Fruit fly (Drosophila melanogaster) whole organism, embryonic: Measurements from ENCODE around the gene dyw.

ENCODE experiments used
- Bgb ChIP-seq: fragments of 200-800 bp; sonication (Bioruptor generic); IDR thresholded peaks from 2 replicates; pipeline ENCODE4 v1.3.6; 2022; ENCODE audit warnings: missing biosample characterization, missing genetic modification characterization; ENCODE audit not compliant: partially characterized antibody
- CG10543 ChIP-seq: fragments of 200-800 bp; sonication (Bioruptor generic); optimal IDR thresholded peaks from 3 replicates; lab custom pipeline; 2017; ENCODE audit warnings: missing biosample characterization, mild to moderate bottlenecking, missing genetic modification characterization, moderate library complexity
- CG10565 ChIP-seq: fragments of 200-800 bp; sonication (Bioruptor generic); optimal IDR thresholded peaks from 3 replicates; lab custom pipeline; 2016; ENCODE audit warnings: missing biosample characterization, mild to moderate bottlenecking, missing genetic modification characterization
- CG17385 ChIP-seq: fragments of 200-800 bp; sonication (Bioruptor generic); optimal IDR thresholded peaks from 3 replicates; lab custom pipeline; 2018; ENCODE audit warnings: missing biosample characterization, mild to moderate bottlenecking, missing genetic modification characterization
- CG2202 ChIP-seq: fragments of 200-800 bp; sonication (Bioruptor generic); optimal IDR thresholded peaks from 2 replicates; lab custom pipeline; 2018; ENCODE audit warnings: missing biosample characterization, mild to moderate bottlenecking, missing genetic modification characterization
- CG3065 ChIP-seq: fragments of 200-800 bp; sonication (Bioruptor generic); optimal IDR thresholded peaks from 2 replicates; lab custom pipeline; 2016; ENCODE audit warnings: missing biosample characterization, missing genetic modification characterization
- CG34376 ChIP-seq: fragments of 200-800 bp; sonication (Bioruptor generic); optimal IDR thresholded peaks from 2 replicates; lab custom pipeline; 2018; ENCODE audit warnings: missing biosample characterization, mild to moderate bottlenecking, missing genetic modification characterization
- CG42726 ChIP-seq: fragments of 200-800 bp; sonication (Bioruptor generic); IDR thresholded peaks from 2 replicates; pipeline ENCODE4 v1.3.6; 2022; ENCODE audit warnings: missing biosample characterization, missing genetic modification characterization; ENCODE audit not compliant: partially characterized antibody
- CG4328 ChIP-seq: fragments of 200-800 bp; sonication (Bioruptor generic); optimal IDR thresholded peaks from 3 replicates; lab custom pipeline; 2017; ENCODE audit warnings: missing biosample characterization, missing genetic modification reagents, missing genetic modification characterization
- CG43689 ChIP-seq: fragments of 200-800 bp; sonication (Bioruptor generic); IDR thresholded peaks from 2 replicates; pipeline ENCODE4 v1.3.6; 2022; ENCODE audit warnings: missing biosample characterization, missing genetic modification characterization
- CG6254 ChIP-seq: fragments of 200-800 bp; sonication (Bioruptor generic); optimal IDR thresholded peaks from 3 replicates; lab custom pipeline; 2017; ENCODE audit warnings: mild to moderate bottlenecking, missing biosample characterization, missing genetic modification reagents, missing genetic modification characterization
- CG7556 ChIP-seq: fragments of 200-800 bp; sonication (Bioruptor generic); optimal IDR thresholded peaks from 2 replicates; lab custom pipeline; 2017; ENCODE audit warnings: missing biosample characterization, mild to moderate bottlenecking, missing genetic modification characterization
- CG7786 ChIP-seq: fragments of 200-800 bp; sonication (Bioruptor generic); optimal IDR thresholded peaks from 2 replicates; lab custom pipeline; 2016; ENCODE audit warnings: missing biosample characterization, missing genetic modification characterization
- CG7928 ChIP-seq: fragments of 200-800 bp; sonication (Bioruptor generic); optimal IDR thresholded peaks from 2 replicates; lab custom pipeline; 2017; ENCODE audit warnings: missing biosample characterization, mild to moderate bottlenecking, missing genetic modification characterization
- CG7987 ChIP-seq: fragments of 200-800 bp; sonication (Bioruptor generic); optimal IDR thresholded peaks from 2 replicates; lab custom pipeline; 2018; ENCODE audit warnings: missing biosample characterization, mild to moderate bottlenecking, missing genetic modification characterization, moderate library complexity
- CG8388 ChIP-seq: fragments of 200-800 bp; sonication (Bioruptor generic); optimal IDR thresholded peaks from 2 replicates; lab custom pipeline; 2019; ENCODE audit warnings: missing biosample characterization, mild to moderate bottlenecking, missing genetic modification characterization, moderate library complexity
- CG9817 ChIP-seq: fragments of 200-800 bp; sonication (Bioruptor generic); optimal IDR thresholded peaks from 2 replicates; lab custom pipeline; 2018; ENCODE audit warnings: missing biosample characterization, mild to moderate bottlenecking, missing genetic modification characterization, moderate library complexity
- Deaf1 ChIP-seq: fragments of 200-800 bp; optimal IDR thresholded peaks from 3 replicates; lab custom pipeline; 2019; ENCODE audit warnings: missing biosample characterization, mild to moderate bottlenecking, missing genetic modification characterization, moderate library complexity
- Dref ChIP-seq: fragments of 200-800 bp; sonication (Bioruptor generic); IDR thresholded peaks from 2 replicates; pipeline ENCODE4 v1.3.6; 2022; ENCODE audit warnings: missing biosample characterization, missing genetic modification characterization
- Drgx ChIP-seq: fragments of 200-800 bp; sonication (Bioruptor generic); IDR thresholded peaks from 2 replicates; pipeline ENCODE4 v1.3.6; 2022; ENCODE audit warnings: missing biosample characterization, missing genetic modification characterization
- E2f1 ChIP-seq: fragments of 200-800 bp; sonication (Bioruptor generic); IDR thresholded peaks from 2 replicates; pipeline ENCODE4 v1.3.6; 2022; ENCODE audit warnings: missing biosample characterization, missing genetic modification characterization
- HLH3B ChIP-seq: fragments of 200-800 bp; sonication (Bioruptor generic); IDR thresholded peaks from 2 replicates; pipeline ENCODE4 v1.3.6; 2022; ENCODE audit warnings: missing biosample characterization, missing genetic modification characterization
- Hr78 ChIP-seq, 2 experiments: fragments of 200-800 bp in 1 of 2; fragments of >200 bp in 1 of 2; sonication (Bioruptor generic) in 1 of 2; optimal IDR thresholded peaks; 2 replicates each; lab custom pipeline; 2017 to 2019; ENCODE audit warnings: missing biosample characterization in 2 of 2, missing genetic modification characterization in 2 of 2, mild to moderate bottlenecking in 1 of 2, moderate library complexity in 1 of 2
- Nf-YB ChIP-seq: fragments of 200-800 bp; sonication (Bioruptor generic); optimal IDR thresholded peaks from 3 replicates; lab custom pipeline; 2019; ENCODE audit warnings: missing biosample characterization, mild to moderate bottlenecking, missing genetic modification characterization, moderate library complexity
- Nf-YC ChIP-seq: fragments of 200-800 bp; optimal IDR thresholded peaks from 3 replicates; lab custom pipeline; 2019; ENCODE audit warnings: missing biosample characterization, mild to moderate bottlenecking, missing genetic modification characterization, moderate library complexity
- Scr ChIP-seq: fragments of 200-800 bp; sonication (Bioruptor generic); IDR thresholded peaks from 2 replicates; pipeline ENCODE4 v1.3.6; 2022; ENCODE audit warnings: missing biosample characterization, missing genetic modification characterization; ENCODE audit not compliant: partially characterized antibody
- Sin3A ChIP-seq: fragments of >200 bp; optimal IDR thresholded peaks from 2 replicates; lab custom pipeline; 2018
- Six4 ChIP-seq: fragments of 200-800 bp; sonication (Bioruptor generic); optimal IDR thresholded peaks from 2 replicates; lab custom pipeline; 2016; ENCODE audit warnings: missing biosample characterization, missing genetic modification characterization
- Sry-β ChIP-seq: fragments of 200-800 bp; sonication (Bioruptor generic); optimal IDR thresholded peaks from 2 replicates; lab custom pipeline; 2018; ENCODE audit warnings: missing biosample characterization, mild to moderate bottlenecking, missing genetic modification characterization, moderate library complexity
- amos ChIP-seq: fragments of 200-800 bp; sonication (Bioruptor generic); IDR thresholded peaks from 2 replicates; pipeline ENCODE4 v1.3.6; 2022; ENCODE audit warnings: missing biosample characterization, missing genetic modification characterization; ENCODE audit not compliant: partially characterized antibody
- ash1 ChIP-seq: fragments of 200-800 bp; sonication (Bioruptor generic); optimal IDR thresholded peaks from 2 replicates; lab custom pipeline; 2018; ENCODE audit warnings: missing biosample characterization, mild to moderate bottlenecking, missing genetic modification characterization
- cas ChIP-seq: fragments of 200-800 bp; sonication (Bioruptor generic); IDR thresholded peaks from 2 replicates; pipeline ENCODE4 v1.3.6; 2022; ENCODE audit warnings: missing biosample characterization, missing genetic modification characterization
- cato ChIP-seq: fragments of 200-800 bp; sonication (Bioruptor generic); optimal IDR thresholded peaks from 2 replicates; lab custom pipeline; 2016; ENCODE audit warnings: missing biosample characterization, missing genetic modification characterization, borderline replicate concordance
- cg ChIP-seq: fragments of 200-800 bp; sonication (Bioruptor generic); optimal IDR thresholded peaks from 3 replicates; lab custom pipeline; 2019; ENCODE audit warnings: missing biosample characterization, mild to moderate bottlenecking, missing genetic modification characterization, moderate library complexity
- corto ChIP-seq: fragments of 200-800 bp; sonication (Bioruptor generic); optimal IDR thresholded peaks from 2 replicates; lab custom pipeline; 2016; ENCODE audit warnings: missing biosample characterization, mild to moderate bottlenecking, missing genetic modification characterization, moderate library complexity
- crc ChIP-seq: fragments of 200-800 bp; sonication (Bioruptor generic); optimal IDR thresholded peaks from 2 replicates; lab custom pipeline; 2016; ENCODE audit warnings: missing biosample characterization, missing genetic modification characterization
- danr ChIP-seq: fragments of 200-800 bp; sonication (Bioruptor generic); IDR thresholded peaks from 2 replicates; pipeline ENCODE4 v1.3.6; 2022; ENCODE audit warnings: missing biosample characterization, missing genetic modification characterization
- dpn ChIP-seq, 2 experiments: fragments of 200-800 bp; sonication (Bioruptor generic); optimal IDR thresholded peaks; 3 replicates each; lab custom pipeline; 2016; ENCODE audit warnings: missing biosample characterization in 2 of 2, missing genetic modification characterization in 2 of 2
- fd102C ChIP-seq: fragments of 200-800 bp; sonication (Bioruptor generic); optimal IDR thresholded peaks from 2 replicates; lab custom pipeline; 2018; ENCODE audit warnings: missing biosample characterization, mild to moderate bottlenecking, missing genetic modification characterization, moderate library complexity
- fd3F ChIP-seq: fragments of 200-800 bp; sonication (Bioruptor generic); optimal IDR thresholded peaks from 2 replicates; lab custom pipeline; 2018; ENCODE audit warnings: missing biosample characterization, mild to moderate bottlenecking, missing genetic modification characterization, moderate library complexity
- klu ChIP-seq: fragments of 200-800 bp; sonication (Bioruptor generic); IDR thresholded peaks from 2 replicates; pipeline ENCODE4 v1.3.6; 2022; ENCODE audit warnings: missing biosample characterization, missing genetic modification characterization
- pita ChIP-seq: fragments of 200-800 bp; sonication (Bioruptor generic); optimal IDR thresholded peaks from 2 replicates; lab custom pipeline; 2017; ENCODE audit warnings: missing biosample characterization, mild to moderate bottlenecking, missing genetic modification characterization
- pnt ChIP-seq: fragments of 200-800 bp; sonication (Bioruptor generic); optimal IDR thresholded peaks from 3 replicates; lab custom pipeline; 2016; ENCODE audit warnings: missing biosample characterization, missing genetic modification characterization
- repo ChIP-seq: fragments of 200-800 bp; sonication (Bioruptor generic); optimal IDR thresholded peaks from 2 replicates; lab custom pipeline; 2016; ENCODE audit warnings: missing biosample characterization, missing genetic modification characterization
- sisA ChIP-seq: fragments of 200-800 bp; sonication (Bioruptor generic); IDR thresholded peaks from 2 replicates; pipeline ENCODE4 v1.3.6; 2022; ENCODE audit warnings: missing biosample characterization, missing genetic modification characterization
- ssp ChIP-seq: fragments of 200-800 bp; sonication (Bioruptor generic); IDR thresholded peaks from 2 replicates; pipeline ENCODE4 v1.3.6; 2022; ENCODE audit warnings: missing biosample characterization, missing genetic modification characterization
- vfl ChIP-seq: fragments of 200-800 bp; sonication (Bioruptor generic); optimal IDR thresholded peaks from 2 replicates; lab custom pipeline; 2016; ENCODE audit warnings: missing biosample characterization, missing genetic modification characterization
- vvl ChIP-seq: fragments of 200-800 bp; sonication (Bioruptor generic); IDR thresholded peaks from 2 replicates; pipeline ENCODE4 v1.3.6; 2022; ENCODE audit warnings: missing biosample characterization, missing genetic modification characterization
- wor ChIP-seq: fragments of 200-800 bp; sonication (Bioruptor generic); IDR thresholded peaks from 2 replicates; pipeline ENCODE4 v1.3.6; 2022; ENCODE audit warnings: missing biosample characterization, missing genetic modification characterization
- zf30C ChIP-seq: fragments of 200-800 bp; sonication (Bioruptor generic); optimal IDR thresholded peaks from 3 replicates; lab custom pipeline; 2018; ENCODE audit warnings: missing biosample characterization, mild to moderate bottlenecking, missing genetic modification characterization

The dyw gene

DNA sequence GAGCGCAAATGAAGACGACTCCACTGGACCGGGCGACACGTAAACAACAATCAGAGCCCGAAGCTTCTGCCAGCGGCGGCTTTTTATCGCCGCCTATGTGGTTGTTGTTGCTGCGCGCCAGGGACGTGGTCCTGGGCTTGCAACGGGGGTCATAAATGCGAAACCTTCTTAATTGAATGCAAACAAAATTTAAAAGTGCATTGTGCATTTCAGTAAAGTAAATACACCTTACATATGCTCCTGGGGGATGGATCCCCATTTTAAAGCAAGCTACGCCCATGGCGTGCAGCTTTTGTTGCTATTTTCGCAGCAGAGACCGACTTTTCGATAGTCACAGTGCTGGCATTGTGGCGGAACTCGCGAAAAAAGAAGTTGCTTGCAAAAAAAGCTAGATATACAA, 10.0 kb upstream of the dyw start, which contains the start of gene Ugalt (continued):
- peak; percentile 100 for TF ChIP-seq CG10543
- TF ChIP-seq Nf-YC (tag; lab: Kevin White, UChicago): peak; percentile 96
- peak; percentile 25 for TF ChIP-seq cg (GFP tag; lab: Kevin White, UChicago)
- peak; percentile 100 for TF ChIP-seq pnt
- no peak for TF ChIP-seq Sin3A (lab: Kevin White, UChicago)
- peak; percentile 100 for TF ChIP-seq CG7556 (GFP tag; lab: Kevin White, UChicago)
- TF ChIP-seq klu (GFP tag; lab: Robert Waterston, UW): peak; percentile 100
- peak; percentile 100 for TF ChIP-seq CG2202 (tag; lab: Kevin White, UChicago)
- peak; percentile 99 for TF ChIP-seq ssp (GFP tag; lab: Robert Waterston, UW)
- TF ChIP-seq CG8388 (GFP tag; lab: Kevin White, UChicago): peak; percentile 100
- peak; percentile 100 for TF ChIP-seq E2f1 (GFP tag; lab: Robert Waterston, UW)
- TF ChIP-seq Scr (GFP tag; lab: Robert Waterston, UW): 0 out of 2 replicates have a peak, but pooled peaks have one; percentile 12
- TF ChIP-seq CG9817 (tag; lab: Kevin White, UChicago): peak; percentile 100
- TF ChIP-seq amos (GFP tag; lab: Robert Waterston, UW): peak; percentile 36; the same call in 1 of the 2 replicates
- TF ChIP-seq pita: no peak
- peak; percentile 57 for TF ChIP-seq zf30C
- peak; percentile 100 for TF ChIP-seq CG7987 (GFP tag; lab: Kevin White, UChicago)
- peak; percentile 95 for TF ChIP-seq Deaf1 (tag; lab: Kevin White, UChicago)
- TF ChIP-seq cato (GFP tag; lab: Kevin White, UChicago): peak; percentile 100
- TF ChIP-seq CG10565: peak; percentile 100
- TF ChIP-seq CG7786: peak; percentile 100
- TF ChIP-seq Dref (GFP tag; lab: Robert Waterston, UW): peak; percentile 70
- no peak for TF ChIP-seq Sry-β
- TF ChIP-seq CG7928 (GFP tag; lab: Kevin White, UChicago): peak; percentile 96
- peak; percentile 100 for TF ChIP-seq wor (GFP tag; lab: Robert Waterston, UW)
- TF ChIP-seq corto: peak; percentile 100
- TF ChIP-seq Nf-YB (GFP tag; lab: Kevin White, UChicago): peak; percentile 94
- peak; percentile 100 for TF ChIP-seq repo (GFP tag; lab: Kevin White, UChicago)
- TF ChIP-seq sisA (GFP tag; lab: Robert Waterston, UW): peak; percentile 100
- peak; percentile 100 for TF ChIP-seq vfl (GFP tag; lab: Kevin White, UChicago)
- peak; percentile 100 for TF ChIP-seq fd3F (GFP tag; lab: Kevin White, UChicago)
- TF ChIP-seq CG3065 (GFP tag; lab: Kevin White, UChicago): peak; percentile 100
- peak; percentile 100 for TF ChIP-seq Drgx (GFP tag; lab: Robert Waterston, UW)
- peak; percentile 100 for TF ChIP-seq dpn (GFP tag; optimal IDR thresholded peaks at IDR 0.05; lab: Kevin White, UChicago)
- peak; percentile 100 for TF ChIP-seq HLH3B (GFP tag; lab: Robert Waterston, UW)
- TF ChIP-seq Hr78 (GFP tag; optimal IDR thresholded peaks at IDR 0.05; lab: Kevin White, UChicago): peak in 1 of 2 experiments; percentile 99
- peak; percentile 100 for TF ChIP-seq ash1 (GFP tag; lab: Kevin White, UChicago)
- TF ChIP-seq CG42726 (GFP tag; lab: Robert Waterston, UW): peak; percentile 79
- peak; percentile 100 for TF ChIP-seq Six4 (GFP tag; lab: Kevin White, UChicago)
- peak; percentile 97 for TF ChIP-seq fd102C (GFP tag; lab: Kevin White, UChicago)
- TF ChIP-seq CG6254 (GFP tag; lab: Kevin White, UChicago): peak; percentile 99
- peak; percentile 100 for TF ChIP-seq vvl (GFP tag; lab: Robert Waterston, UW)
- peak; percentile 100 for TF ChIP-seq CG17385 (GFP tag; lab: Kevin White, UChicago)
- TF ChIP-seq cas (GFP tag; lab: Robert Waterston, UW): peak; percentile 100
- TF ChIP-seq Bgb (GFP tag; lab: Robert Waterston, UW): peak; percentile 50
- peak; percentile 100 for TF ChIP-seq danr
- peak; percentile 100 for TF ChIP-seq crc (GFP tag; lab: Kevin White, UChicago)
- peak; percentile 100 for TF ChIP-seq CG34376 (GFP tag; lab: Kevin White, UChicago)
- TF ChIP-seq CG4328: peak; percentile 100
- peak; percentile 100 for TF ChIP-seq CG43689 (GFP tag; lab: Robert Waterston, UW)
